Fruit fly (Drosophila melanogaster): ENCODE measurements around the gene Arl8.

Arl8 gene

DNA sequence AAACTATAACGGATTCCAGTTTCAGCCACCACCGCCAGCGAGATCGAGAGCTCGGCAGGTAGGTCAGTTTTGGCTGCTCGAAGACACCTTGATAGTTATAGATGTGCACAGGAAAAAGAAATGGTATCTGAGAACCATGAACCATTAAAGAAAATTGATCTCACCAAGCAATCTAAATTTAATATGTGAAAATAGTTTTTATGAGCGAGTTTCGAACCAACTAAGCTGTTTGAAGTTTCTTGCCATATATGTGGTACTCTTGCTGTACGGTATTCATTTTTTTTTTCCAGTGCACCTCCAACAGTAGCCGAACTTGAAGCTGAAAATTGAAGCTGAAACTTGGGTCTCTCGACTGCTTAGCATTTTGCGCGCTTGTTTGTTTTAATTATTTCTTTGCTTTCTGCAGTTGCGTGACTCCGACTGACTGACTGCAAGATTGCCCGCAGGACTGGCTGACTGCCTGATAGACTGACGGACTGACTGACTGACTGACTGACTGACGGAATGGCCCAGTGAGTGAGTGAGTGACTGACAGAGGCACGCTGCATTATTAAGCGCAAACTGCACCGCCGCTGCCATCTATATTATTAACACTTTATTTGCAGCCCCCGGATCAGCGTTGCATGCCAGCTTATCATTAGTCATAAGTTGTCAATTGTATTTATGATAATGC, 45.2 kb downstream of the Arl8 start:
- no peak for TF ChIP-seq Rel (GFP tag; optimal IDR thresholded peaks at IDR 0.05)
- no peak for TF ChIP-seq Rel (tag; optimal IDR thresholded peaks at IDR 0.05)
- no peak for TF ChIP-seq Dif (GFP tag; optimal IDR thresholded peaks at IDR 0.05; ENCODE audit: partially characterized antibody)
- TF ChIP-seq fru (GFP tag; optimal IDR thresholded peaks at IDR 0.05) = no peak
- no peak for TF ChIP-seq sage (GFP tag; optimal IDR thresholded peaks at IDR 0.05)
- no peak for TF ChIP-seq tai (GFP tag; optimal IDR thresholded peaks at IDR 0.05)
- no peak for TF ChIP-seq dmrt93B (GFP tag; optimal IDR thresholded peaks at IDR 0.05)
- no peak for TF ChIP-seq CrebA (GFP tag; optimal IDR thresholded peaks at IDR 0.05; ENCODE audit: borderline replicate concordance)
- TF ChIP-seq Sp1 (GFP tag; optimal IDR thresholded peaks at IDR 0.05) = no peak
- no peak for TF ChIP-seq jim (GFP tag; optimal IDR thresholded peaks at IDR 0.05)
- no peak for TF ChIP-seq CG32264 (GFP tag; optimal IDR thresholded peaks at IDR 0.05)
- TF ChIP-seq usp (GFP tag; optimal IDR thresholded peaks at IDR 0.05) = no peak
- no peak for TF ChIP-seq h (GFP tag; optimal IDR thresholded peaks at IDR 0.05)
- TF ChIP-seq GATAd (GFP tag; optimal IDR thresholded peaks at IDR 0.05) = no peak
- no peak for TF ChIP-seq HLH106 (tag; optimal IDR thresholded peaks at IDR 0.05)
- no peak for TF ChIP-seq Vsx2 (GFP tag; optimal IDR thresholded peaks at IDR 0.05; ENCODE audit: partially characterized antibody)
- TF ChIP-seq Abd-B (GFP tag; optimal IDR thresholded peaks at IDR 0.05) = no peak
- TF ChIP-seq dsf (GFP tag; optimal IDR thresholded peaks at IDR 0.05; ENCODE audit: borderline replicate concordance) = no peak
- no peak for TF ChIP-seq psq (GFP tag; optimal IDR thresholded peaks at IDR 0.05)

DNA sequence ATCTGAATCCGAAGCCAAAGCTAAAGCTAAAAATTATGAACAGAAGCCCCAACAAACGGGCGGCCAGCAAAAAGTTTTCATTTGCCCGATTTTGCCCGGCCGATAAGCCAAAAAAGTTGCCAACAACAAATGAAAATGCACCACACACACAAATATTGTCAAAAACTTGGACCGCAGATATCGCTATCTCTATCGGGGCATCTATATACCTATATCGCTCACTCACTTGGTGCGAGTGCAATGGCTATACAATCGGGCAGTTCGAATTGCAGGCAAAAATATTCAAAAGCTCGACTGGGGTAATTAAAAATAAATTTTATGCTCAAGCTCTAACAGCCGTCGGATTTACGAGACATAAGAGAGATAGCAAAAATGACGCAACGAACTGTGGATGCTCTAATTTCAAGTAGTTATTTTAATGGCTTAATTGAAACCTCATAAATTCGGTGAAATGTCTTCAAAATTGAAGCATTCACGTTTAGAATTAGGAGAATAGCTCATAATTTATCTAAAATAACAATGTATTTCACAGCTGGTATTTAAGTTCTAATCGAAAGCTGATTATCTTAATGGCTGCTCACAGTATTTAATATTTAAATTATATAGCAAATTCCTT, 49.8 kb downstream of the Arl8 start:
- TF ChIP-seq sage (GFP tag; optimal IDR thresholded peaks at IDR 0.05) (no peak), foxo (GFP tag; optimal IDR thresholded peaks at IDR 0.05) (no peak), Rel (GFP tag; optimal IDR thresholded peaks at IDR 0.05) (no peak), Rel (tag; optimal IDR thresholded peaks at IDR 0.05) (no peak), dsf (GFP tag; optimal IDR thresholded peaks at IDR 0.05; ENCODE audit: borderline replicate concordance) (no peak), Vsx2 (GFP tag; optimal IDR thresholded peaks at IDR 0.05; ENCODE audit: partially characterized antibody) (no peak), h (GFP tag; optimal IDR thresholded peaks at IDR 0.05) (no peak), tai (GFP tag; optimal IDR thresholded peaks at IDR 0.05) (no peak), brk (GFP tag; optimal IDR thresholded peaks at IDR 0.05) (no peak), GATAd (GFP tag; optimal IDR thresholded peaks at IDR 0.05) (no peak), dl (GFP tag; optimal IDR thresholded peaks at IDR 0.05; ENCODE audit: insufficient read depth in 1 of 2, partially characterized antibody in 2 of 2) (no peak), ey (GFP tag; optimal IDR thresholded peaks at IDR 0.05) (no peak), OdsH (GFP tag; optimal IDR thresholded peaks at IDR 0.05) (no peak), sv (GFP tag; optimal IDR thresholded peaks at IDR 0.05) (no peak), Hr83 (GFP tag; optimal IDR thresholded peaks at IDR 0.05; ENCODE audit: poor library complexity, severe bottlenecking) (no peak), CG32264 (GFP tag; optimal IDR thresholded peaks at IDR 0.05) (no peak), Hr78 (GFP tag; optimal IDR thresholded peaks at IDR 0.05) (no peak)

Measured in whole organism, wandering third instar larva.